Worm (Caenorhabditis elegans): ENCODE data around the gene F46G11.4.

DNA sequence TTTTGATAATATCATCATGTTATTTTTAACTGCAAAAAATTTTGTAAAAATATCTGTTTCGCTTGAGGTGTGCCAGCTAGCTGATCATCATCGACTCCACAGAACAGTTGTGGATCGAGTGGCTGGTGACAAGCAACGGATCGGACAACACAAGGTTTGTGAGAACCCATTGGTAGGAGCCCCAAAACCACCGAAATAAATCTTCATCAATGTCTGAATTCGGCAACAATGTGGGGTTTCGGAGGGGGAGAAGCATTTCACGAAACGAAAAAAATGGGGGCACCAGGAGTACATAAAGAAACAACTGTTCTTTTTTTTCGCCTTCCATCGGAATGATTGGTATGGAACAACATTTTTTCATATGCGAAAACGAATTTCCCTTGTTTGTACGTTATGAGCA, 16.8 kb upstream of the F46G11.4 start:
- no peak for TF ChIP-seq let-607 (tag; optimal IDR thresholded peaks at IDR 0.05)
- TF ChIP-seq snpc-4 (GFP tag; optimal IDR thresholded peaks at IDR 0.05) = no peak
- no peak for TF ChIP-seq snpc-4 (tag; optimal IDR thresholded peaks at IDR 0.05)
- TF ChIP-seq rpc-1 (optimal IDR thresholded peaks at IDR 0.05) = no peak
- no peak for TF ChIP-seq rpc-1 (tag; optimal IDR thresholded peaks at IDR 0.05)
- no peak for TF ChIP-seq ama-1 (optimal IDR thresholded peaks at IDR 0.05)
- TF ChIP-seq ama-1 (GFP tag; optimal IDR thresholded peaks at IDR 0.05) = no peak

Measured in whole organism, young adult.